Worm (Caenorhabditis elegans) whole organism, early embryonic: Measurements from ENCODE around the gene F10E9.12.
"Not testable (repeated sequence)": the region's sequence is repeated elsewhere in the genome, so short reads cannot be mapped to it uniquely, and the experiment has no call there.

Experiments used
- B0310.2 ChIP-seq: sonication (generic microtip); optimal IDR thresholded peaks from 2 replicates; lab custom pipeline; 2016; ENCODE audit warnings: mild to moderate bottlenecking, missing genetic modification characterization, missing compliant biosample characterization
- ama-1 ChIP-seq: fragments of 150-350 bp; optimal IDR thresholded peaks from 2 replicates; lab custom pipeline; 2014
- tra-4 ChIP-seq: sonication (generic microtip); optimal IDR thresholded peaks from 2 replicates; lab custom pipeline; 2017; ENCODE audit warnings: missing genetic modification characterization, missing compliant biosample characterization

- TF ChIP-seq ama-1 (lab: Kevin White, UChicago); B0310.2 (tag; lab: Kevin White, UChicago); tra-4: not testable (repeated sequence)
These were observed 23.5 kb downstream of the F10E9.12 start, which contains the start of gene clc-29 for ce11 chrIII:8347822-8348221.
